Worm (Caenorhabditis elegans): ENCODE measurements around the gene K10C2.6.

Gene K10C2.6

DNA sequence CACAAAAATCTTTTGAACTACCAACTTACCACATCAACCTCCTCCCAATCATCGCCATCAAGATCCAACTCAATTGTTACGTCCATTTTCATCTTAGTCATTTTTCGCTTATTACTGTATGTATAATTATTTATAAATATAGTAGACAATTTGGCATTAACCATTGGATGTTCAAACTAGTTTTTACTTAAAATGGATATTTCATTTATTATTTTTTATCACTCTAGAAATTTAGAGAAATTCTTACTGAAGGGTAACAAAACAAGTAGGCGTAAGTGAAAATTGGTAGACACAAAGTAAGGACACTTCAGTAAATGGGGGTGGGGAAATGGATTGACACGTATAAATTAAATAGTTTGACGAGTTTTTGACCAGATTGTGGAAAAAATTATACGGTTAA, 48.5 kb downstream of the K10C2.6 start, which contains the start of gene actl-1:
TSS of gene actl-1 (minus strand) at position 101 of the 400 bp plus-strand sequence.
- TF ChIP-seq fkh-6 (tag; optimal IDR thresholded peaks at IDR 0.05) = no peak
- TF ChIP-seq ceh-19 (GFP tag; optimal IDR thresholded peaks at IDR 0.05) = no peak
- TF ChIP-seq pros-1 (tag; optimal IDR thresholded peaks at IDR 0.05) = no peak
- TF ChIP-seq hlh-15 (tag; optimal IDR thresholded peaks at IDR 0.05) = no peak
- no peak for TF ChIP-seq unc-3 (GFP tag; conservative IDR thresholded peaks at IDR 0.05)
- no peak for TF ChIP-seq unc-3 (tag; optimal IDR thresholded peaks at IDR 0.05)
- TF ChIP-seq nhr-232 (tag; optimal IDR thresholded peaks at IDR 0.05) = no peak
- TF ChIP-seq npax-4 (tag; optimal IDR thresholded peaks at IDR 0.05) = no peak
- TF ChIP-seq ztf-16 (tag; optimal IDR thresholded peaks at IDR 0.05) = no peak
- TF ChIP-seq dve-1 (tag; optimal IDR thresholded peaks at IDR 0.05) = no peak
- no peak for TF ChIP-seq mec-3 (tag; optimal IDR thresholded peaks at IDR 0.05; ENCODE audit: borderline replicate concordance)
- TF ChIP-seq fkh-10 (GFP tag; optimal IDR thresholded peaks at IDR 0.05) = no peak
- no peak for TF ChIP-seq ref-2 (tag; optimal IDR thresholded peaks at IDR 0.05)
- no peak for TF ChIP-seq ceh-30 (tag; optimal IDR thresholded peaks at IDR 0.05)
- TF ChIP-seq eyg-1 (tag; optimal IDR thresholded peaks at IDR 0.05) = no peak
- TF ChIP-seq ceh-22 (tag; optimal IDR thresholded peaks at IDR 0.05) = no peak
- no peak for TF ChIP-seq K02D7.2 (tag; optimal IDR thresholded peaks at IDR 0.05)
- TF ChIP-seq tbx-7 (tag; optimal IDR thresholded peaks at IDR 0.05) = no peak

Data from whole organism, late embryonic.